Worm (Caenorhabditis elegans): ENCODE data around the gene W01B6.4.

- TF ChIP-seq med-1 (GFP tag; optimal IDR thresholded peaks at IDR 0.05; ENCODE audit: insufficient read depth) (no peak), ref-1 (GFP tag; conservative IDR thresholded peaks at IDR 0.05) (no peak), ztf-23 (GFP tag; IDR thresholded peaks at IDR 0.05) (no peak), ztf-29 (GFP tag; IDR thresholded peaks at IDR 0.05) (no peak), cog-1 (tag; optimal IDR thresholded peaks at IDR 0.05) (no peak)
Observed at ce11 chrIV:10047108-10047507, 28.2 kb upstream of the W01B6.4 start, which contains the start of gene T04B2.3.
